Worm (Caenorhabditis elegans): Measurements from ENCODE around the gene urb-1.

ce11 chrV:6385677-6386276, 38.2 kb downstream of the urb-1 start:
- TF ChIP-seq him-1 (tag; optimal IDR thresholded peaks at IDR 0.05) (no peak), dao-5 (tag; optimal IDR thresholded peaks at IDR 0.05) (no peak), W03F9.2 (tag; optimal IDR thresholded peaks at IDR 0.05) (no peak)

Measured in whole organism, L4/young adult.